Worm (Caenorhabditis elegans): ENCODE results near the gene F21D5.4.

DNA sequence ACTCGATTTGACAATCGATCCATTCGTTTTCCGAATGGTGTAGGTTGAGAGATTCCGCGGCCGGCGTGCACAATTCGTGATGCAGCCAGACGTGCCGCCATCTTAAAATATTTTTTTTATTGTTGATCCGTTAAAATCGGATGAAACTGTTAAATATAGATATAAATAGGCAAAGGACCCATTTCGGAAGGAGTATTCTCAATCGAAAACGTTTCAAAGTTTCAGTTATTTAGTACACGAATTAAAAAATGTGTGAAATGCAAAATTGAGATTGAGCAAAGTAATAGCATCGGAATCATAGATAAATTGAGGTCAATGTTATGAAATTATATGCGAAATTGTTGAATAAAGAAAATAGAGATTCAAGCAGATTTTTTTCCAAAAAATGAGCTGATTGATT is 2.0 kb downstream of the F21D5.4 start, which contains the start of gene mrps-33:
- TF ChIP-seq unc-62 (GFP tag; optimal IDR thresholded peaks at IDR 0.05), result no peak
- TF ChIP-seq ama-1 (optimal IDR thresholded peaks at IDR 0.05), result no peak
- no peak for TF ChIP-seq mab-5 (tag; optimal IDR thresholded peaks at IDR 0.05)
- TF ChIP-seq aly-2 (tag; optimal IDR thresholded peaks at IDR 0.05), result no peak
- TF ChIP-seq nhr-6 (tag; optimal IDR thresholded peaks at IDR 0.05), result no peak
- TF ChIP-seq lin-13 (GFP tag; optimal IDR thresholded peaks at IDR 0.05), result no peak
- no peak for TF ChIP-seq alr-1 (tag; optimal IDR thresholded peaks at IDR 0.05)
- no peak for TF ChIP-seq nhr-12 (tag; optimal IDR thresholded peaks at IDR 0.05)
- no peak for TF ChIP-seq blmp-1 (tag; optimal IDR thresholded peaks at IDR 0.05; ENCODE audit: insufficient read depth)
- no peak for TF ChIP-seq nhr-25 (tag; optimal IDR thresholded peaks at IDR 0.05)

All from whole organism, L2 larva.